Fruit fly (Drosophila melanogaster): ENCODE results near the gene CG14374.

CG14374 gene

DNA sequence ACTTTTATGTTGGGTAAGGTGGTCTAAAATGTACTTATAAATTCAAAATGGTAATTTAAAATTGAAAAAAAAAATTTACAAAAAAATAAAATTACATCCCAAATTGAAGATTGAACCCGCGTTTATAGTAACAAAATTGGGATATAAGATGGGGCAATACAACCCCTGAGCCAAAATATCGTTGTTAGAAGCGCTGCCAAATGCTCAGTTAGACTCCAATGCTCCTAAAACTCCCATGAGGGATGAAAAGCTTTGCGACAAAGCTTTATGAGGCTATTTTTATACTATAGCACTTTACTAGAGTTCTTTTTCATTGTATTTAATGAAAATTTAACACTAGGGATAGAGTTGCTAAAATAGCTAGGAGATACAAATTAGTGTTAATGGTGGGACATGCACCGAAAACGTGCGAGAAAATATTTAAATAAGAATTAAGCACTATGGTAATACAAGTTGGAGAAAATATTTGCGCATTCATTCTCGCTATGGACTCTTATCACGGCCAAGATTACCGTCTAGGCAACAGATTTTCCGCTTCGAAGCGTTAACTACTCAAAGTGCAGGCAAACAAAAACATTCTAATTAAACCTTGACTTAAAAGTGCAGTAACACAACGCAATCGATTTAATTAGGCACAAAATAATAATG is 33.5 kb downstream of the CG14374 start:
- no peak for TF ChIP-seq tai (GFP tag; optimal IDR thresholded peaks at IDR 0.05)
- no peak for TF ChIP-seq Hnf4 (GFP tag; optimal IDR thresholded peaks at IDR 0.05)
- no peak for TF ChIP-seq ey (GFP tag; optimal IDR thresholded peaks at IDR 0.05)
- TF ChIP-seq usp (GFP tag; optimal IDR thresholded peaks at IDR 0.05), result no peak
- no peak for TF ChIP-seq dsf (GFP tag; optimal IDR thresholded peaks at IDR 0.05; ENCODE audit: borderline replicate concordance)
- no peak for TF ChIP-seq sage (GFP tag; optimal IDR thresholded peaks at IDR 0.05)
- TF ChIP-seq woc (GFP tag; optimal IDR thresholded peaks at IDR 0.05), result no peak
- TF ChIP-seq pan (optimal IDR thresholded peaks at IDR 0.05), result no peak
- TF ChIP-seq Vsx2 (GFP tag; optimal IDR thresholded peaks at IDR 0.05; ENCODE audit: partially characterized antibody), result no peak
- TF ChIP-seq dmrt93B (GFP tag; optimal IDR thresholded peaks at IDR 0.05), result no peak
- TF ChIP-seq Abd-B (GFP tag; optimal IDR thresholded peaks at IDR 0.05), result no peak
- TF ChIP-seq h (GFP tag; optimal IDR thresholded peaks at IDR 0.05), result no peak
- TF ChIP-seq N (GFP tag; optimal IDR thresholded peaks at IDR 0.05), result no peak
- TF ChIP-seq psq (GFP tag; optimal IDR thresholded peaks at IDR 0.05), result no peak
- no peak for TF ChIP-seq Dif (GFP tag; optimal IDR thresholded peaks at IDR 0.05; ENCODE audit: partially characterized antibody)
- no peak for TF ChIP-seq GATAd (GFP tag; optimal IDR thresholded peaks at IDR 0.05)

DNA sequence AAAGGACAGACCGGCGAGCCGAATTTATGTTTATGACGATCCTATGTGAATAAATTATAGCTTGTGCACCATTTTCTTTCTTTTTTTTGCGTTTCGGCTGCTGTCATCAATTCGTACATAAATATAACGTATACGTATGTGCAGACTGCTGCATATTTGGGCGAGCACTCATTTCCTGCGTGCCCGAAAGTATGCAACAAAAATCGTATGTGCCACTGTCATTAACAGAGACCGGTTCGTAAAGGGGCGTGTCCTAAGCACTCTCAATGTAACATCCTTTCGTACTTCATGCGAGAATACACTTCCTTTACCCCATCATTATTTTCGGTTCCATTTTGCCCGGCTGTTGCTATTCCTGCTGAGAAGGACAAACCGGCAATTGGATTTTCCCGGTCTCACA is 36.8 kb downstream of the CG14374 start:
- TF ChIP-seq N (GFP tag; optimal IDR thresholded peaks at IDR 0.05), result peak; percentile 48
- TF ChIP-seq ey (GFP tag; optimal IDR thresholded peaks at IDR 0.05), result no peak
- TF ChIP-seq OdsH (GFP tag; optimal IDR thresholded peaks at IDR 0.05), result no peak
- peak; percentile 1 for TF ChIP-seq rgr (GFP tag; optimal IDR thresholded peaks at IDR 0.05)
- TF ChIP-seq Dif (GFP tag; optimal IDR thresholded peaks at IDR 0.05; ENCODE audit: partially characterized antibody), result peak; percentile 49
- TF ChIP-seq Myc (optimal IDR thresholded peaks at IDR 0.05), result peak; percentile 28

DNA sequence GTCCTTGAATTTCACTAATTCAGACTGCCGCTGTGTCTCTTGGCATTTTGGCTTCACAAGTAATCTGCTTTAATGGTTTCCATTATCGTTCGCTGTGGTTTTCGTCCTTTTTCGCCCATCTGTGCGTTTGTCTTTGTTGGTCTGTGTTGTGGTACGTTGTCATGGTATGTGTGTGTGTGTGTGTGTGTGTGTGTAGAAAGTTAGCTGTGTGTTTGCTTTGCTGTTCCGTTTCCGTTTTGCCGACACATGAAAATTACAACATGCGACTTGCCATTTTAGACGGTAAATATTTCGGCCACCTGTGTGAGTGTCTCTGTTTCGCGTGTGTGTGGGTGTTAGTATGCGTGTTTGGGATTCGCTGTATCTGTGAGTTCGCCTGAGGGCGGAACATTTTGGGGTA is 40.0 kb downstream of the CG14374 start:
- TF ChIP-seq br (GFP tag; optimal IDR thresholded peaks at IDR 0.05) (no peak), Dfd (GFP tag; optimal IDR thresholded peaks at IDR 0.05) (peak; percentile 58), Myc (optimal IDR thresholded peaks at IDR 0.05) (no peak), Abd-B (GFP tag; optimal IDR thresholded peaks at IDR 0.05) (no peak), N (GFP tag; optimal IDR thresholded peaks at IDR 0.05) (no peak), Jra (GFP tag; optimal IDR thresholded peaks at IDR 0.05) (no peak)

DNA sequence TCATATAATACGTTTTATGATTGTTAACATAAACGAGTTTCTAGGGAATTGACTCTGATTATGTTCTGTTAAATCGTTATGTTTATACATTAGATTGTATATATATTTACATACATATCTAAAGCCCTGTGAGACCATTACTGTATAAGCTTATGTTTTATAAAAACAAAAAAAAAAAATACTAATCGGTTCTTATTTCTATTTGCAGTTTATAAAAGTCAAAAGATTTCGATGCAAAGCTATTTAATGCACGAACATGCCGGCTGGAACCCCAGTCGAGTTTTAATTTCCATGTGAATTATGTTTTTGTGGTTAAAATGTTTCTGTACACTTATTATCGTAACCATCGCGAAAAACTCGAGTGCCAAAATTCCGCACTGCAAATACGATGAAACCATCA is 43.6 kb downstream of the CG14374 start, which contains the start of gene mthl12:
Gene mthl12, plus strand, starts transcription at position 301 of the 400 bp plus-strand sequence.
- TF ChIP-seq pan (optimal IDR thresholded peaks at IDR 0.05), result no peak
- TF ChIP-seq woc (GFP tag; optimal IDR thresholded peaks at IDR 0.05), result no peak
- no peak for TF ChIP-seq CG32264 (GFP tag; optimal IDR thresholded peaks at IDR 0.05)
- no peak for TF ChIP-seq N (GFP tag; optimal IDR thresholded peaks at IDR 0.05)
- no peak for TF ChIP-seq HLH106 (tag; optimal IDR thresholded peaks at IDR 0.05)
- no peak for TF ChIP-seq Vsx2 (GFP tag; optimal IDR thresholded peaks at IDR 0.05; ENCODE audit: partially characterized antibody)
- TF ChIP-seq Jra (GFP tag; optimal IDR thresholded peaks at IDR 0.05), result no peak
- no peak for TF ChIP-seq rgr (GFP tag; optimal IDR thresholded peaks at IDR 0.05)
- no peak for TF ChIP-seq ey (GFP tag; optimal IDR thresholded peaks at IDR 0.05)
- TF ChIP-seq GATAd (GFP tag; optimal IDR thresholded peaks at IDR 0.05), result no peak
- no peak for TF ChIP-seq sv (GFP tag; optimal IDR thresholded peaks at IDR 0.05)
- no peak for TF ChIP-seq Sp1 (GFP tag; optimal IDR thresholded peaks at IDR 0.05)
- no peak for TF ChIP-seq Dif (GFP tag; optimal IDR thresholded peaks at IDR 0.05; ENCODE audit: partially characterized antibody)
- no peak for TF ChIP-seq tai (GFP tag; optimal IDR thresholded peaks at IDR 0.05)
- TF ChIP-seq usp (GFP tag; optimal IDR thresholded peaks at IDR 0.05), result no peak
- no peak for TF ChIP-seq Dfd (GFP tag; optimal IDR thresholded peaks at IDR 0.05)
- TF ChIP-seq Abd-B (GFP tag; optimal IDR thresholded peaks at IDR 0.05), result no peak

Measured in whole organism, wandering third instar larva.